Fruit fly (Drosophila melanogaster) whole organism, adult: ENCODE results near the gene CG16734.

Experiments used
- CG11617 ChIP-seq: fragments of 200-800 bp; sonication (Bioruptor generic); optimal IDR thresholded peaks from 2 replicates; lab custom pipeline; 2017; ENCODE audit warnings: mild to moderate bottlenecking, missing biosample characterization, missing genetic modification reagents, missing genetic modification characterization
- CG14711 ChIP-seq: fragments of 200-800 bp; sonication (Bioruptor generic); optimal IDR thresholded peaks from 2 replicates; lab custom pipeline; 2018; ENCODE audit warnings: missing biosample characterization, mild to moderate bottlenecking, missing genetic modification characterization, moderate library complexity
- CG33017 ChIP-seq: fragments of 200-800 bp; sonication (Bioruptor generic); optimal IDR thresholded peaks from 2 replicates; lab custom pipeline; 2018; ENCODE audit warnings: missing biosample characterization, mild to moderate bottlenecking, missing genetic modification characterization, moderate library complexity
- CG5204 ChIP-seq: fragments of 200-800 bp; sonication (Bioruptor generic); optimal IDR thresholded peaks from 2 replicates; lab custom pipeline; 2016; ENCODE audit warnings: missing biosample characterization, missing genetic modification characterization
- CG7045 ChIP-seq: fragments of 200-800 bp; sonication (Bioruptor generic); optimal IDR thresholded peaks from 2 replicates; lab custom pipeline; 2017; ENCODE audit warnings: missing biosample characterization, mild to moderate bottlenecking, missing genetic modification characterization
- CG7101 ChIP-seq: fragments of 200-800 bp; sonication (Bioruptor generic); optimal IDR thresholded peaks from 2 replicates; lab custom pipeline; 2018; ENCODE audit warnings: missing biosample characterization, mild to moderate bottlenecking, missing genetic modification characterization, moderate library complexity

- TF ChIP-seq CG14711 (peak; percentile 97), CG11617 (GFP tag; lab: Kevin White, UChicago) (peak; percentile 53), CG7101 (tag; lab: Kevin White, UChicago) (peak; percentile 72), CG5204 (GFP tag; lab: Kevin White, UChicago) (no peak), CG33017 (tag; lab: Kevin White, UChicago) (peak; percentile 58), CG7045 (peak; percentile 41)
These were observed 5.6 kb downstream of the CG16734 start, which contains the start of gene ATP6AP2 for dm6 chr3R:9260421-9260973.
